Worm (Caenorhabditis elegans) whole organism, L3 larva: Measurements from ENCODE around the gene F54E7.6.
A peak's percentile ranks its signal among the peaks of the same experiment; 100 is the strongest.

ENCODE experiments used
- ZK546.5 ChIP-seq: sonication (generic microtip); optimal IDR thresholded peaks from 2 replicates; lab custom pipeline; 2017; ENCODE audit warnings: missing biosample characterization, missing genetic modification characterization
- aly-2 ChIP-seq: fragments of 150-350 bp; optimal IDR thresholded peaks from 2 replicates; lab custom pipeline; 2014; ENCODE audit warnings: missing biosample characterization, missing genetic modification characterization
- ama-1 ChIP-seq: fragments of 150-350 bp; optimal IDR thresholded peaks from 2 replicates; lab custom pipeline; 2018
- ceh-28 ChIP-seq: fragments of 150-350 bp; optimal IDR thresholded peaks from 2 replicates; lab custom pipeline; 2014; ENCODE audit warnings: missing biosample characterization, missing genetic modification reagents, missing genetic modification characterization
- ceh-82 ChIP-seq: fragments of 150-350 bp; optimal IDR thresholded peaks from 2 replicates; lab custom pipeline; 2014; ENCODE audit warnings: missing biosample characterization, missing genetic modification characterization
- ceh-9 ChIP-seq: sonication (generic microtip); optimal IDR thresholded peaks from 2 replicates; lab custom pipeline; 2018; ENCODE audit warnings: missing biosample characterization, missing genetic modification characterization
- daf-12 ChIP-seq: fragments of 150-350 bp; optimal IDR thresholded peaks from 2 replicates; lab custom pipeline; 2014; ENCODE audit warnings: missing biosample characterization, missing genetic modification reagents, missing genetic modification characterization
- egl-5 ChIP-seq: fragments of 150-350 bp; optimal IDR thresholded peaks from 2 replicates; lab custom pipeline; 2017; ENCODE audit warnings: missing biosample characterization, missing genetic modification reagents, missing genetic modification characterization, inconsistent platforms
- elt-1 ChIP-seq: fragments of 150-350 bp; optimal IDR thresholded peaks from 2 replicates; lab custom pipeline; 2014; ENCODE audit warnings: missing biosample characterization, missing genetic modification characterization
- elt-2 ChIP-seq: sonication (generic microtip); optimal IDR thresholded peaks from 2 replicates; lab custom pipeline; 2016; ENCODE audit warnings: missing genetic modification reagents, mild to moderate bottlenecking, missing genetic modification characterization, missing compliant biosample characterization
- elt-3 ChIP-seq, 3 experiments: fragments of 150-350 bp in 1 of 3; sonication (generic microtip) in 2 of 3; optimal IDR thresholded peaks; 2 replicates in 2 of 3; 4 replicates in 1 of 3; lab custom pipeline; 2014 to 2017; ENCODE audit warnings: missing biosample characterization in 3 of 3, missing genetic modification characterization in 3 of 3
- eor-1 ChIP-seq, 2 experiments: fragments of 150-350 bp; optimal IDR thresholded peaks; 2 replicates each; lab custom pipeline; 2014 to 2018; ENCODE audit warnings: missing biosample characterization in 2 of 2, missing genetic modification characterization in 2 of 2
- fkh-10 ChIP-seq: sonication (generic microtip); optimal IDR thresholded peaks from 2 replicates; lab custom pipeline; 2017; ENCODE audit warnings: missing biosample characterization, missing genetic modification reagents, missing genetic modification characterization
- fkh-2 ChIP-seq: fragments of 150-350 bp; optimal IDR thresholded peaks from 2 replicates; lab custom pipeline; 2014; ENCODE audit warnings: missing biosample characterization, missing genetic modification reagents, missing genetic modification characterization
- hmg-11 ChIP-seq: sonication (generic microtip); optimal IDR thresholded peaks from 2 replicates; lab custom pipeline; 2016; ENCODE audit warnings: missing genetic modification characterization, missing compliant biosample characterization
- jun-1 ChIP-seq: fragments of 150-350 bp; optimal IDR thresholded peaks from 2 replicates; lab custom pipeline; 2014; ENCODE audit warnings: missing biosample characterization, missing genetic modification reagents, missing genetic modification characterization
- lin-15B ChIP-seq: fragments of 150-350 bp; optimal IDR thresholded peaks from 2 replicates; lab custom pipeline; 2014; ENCODE audit warnings: missing biosample characterization, missing genetic modification characterization
- lin-39 ChIP-seq: fragments of 150-350 bp; optimal IDR thresholded peaks from 2 replicates; lab custom pipeline; 2018; ENCODE audit warnings: missing biosample characterization, missing genetic modification reagents, missing genetic modification characterization
- lsy-12 ChIP-seq: sonication (generic microtip); optimal IDR thresholded peaks from 2 replicates; lab custom pipeline; 2016; ENCODE audit warnings: mild to moderate bottlenecking, missing genetic modification characterization, missing compliant biosample characterization
- mdl-1 ChIP-seq: fragments of 150-350 bp; optimal IDR thresholded peaks from 2 replicates; lab custom pipeline; 2014; ENCODE audit warnings: missing biosample characterization, missing genetic modification characterization
- nfya-1 ChIP-seq: sonication (generic microtip); optimal IDR thresholded peaks from 2 replicates; lab custom pipeline; 2017; ENCODE audit warnings: missing genetic modification characterization, mild to moderate bottlenecking, missing compliant biosample characterization, antibody characterized with exemption, moderate library complexity; ENCODE audit not compliant: insufficient read depth
- nhr-11 ChIP-seq: fragments of 150-350 bp; optimal IDR thresholded peaks from 2 replicates; lab custom pipeline; 2014; ENCODE audit warnings: missing biosample characterization, missing genetic modification characterization
- nhr-12 ChIP-seq: fragments of 150-350 bp; optimal IDR thresholded peaks from 2 replicates; lab custom pipeline; 2014; ENCODE audit warnings: missing biosample characterization, missing genetic modification characterization
- nhr-23 ChIP-seq: fragments of 150-350 bp; optimal IDR thresholded peaks from 2 replicates; lab custom pipeline; 2014; ENCODE audit warnings: missing biosample characterization, missing genetic modification reagents, missing genetic modification characterization
- nhr-237 ChIP-seq: fragments of 150-350 bp; optimal IDR thresholded peaks from 2 replicates; lab custom pipeline; 2014; ENCODE audit warnings: missing biosample characterization, missing genetic modification characterization
- nhr-25 ChIP-seq: sonication (generic microtip); optimal IDR thresholded peaks from 2 replicates; lab custom pipeline; 2017; ENCODE audit warnings: missing biosample characterization, missing genetic modification characterization
- nhr-28 ChIP-seq: fragments of 150-350 bp; optimal IDR thresholded peaks from 2 replicates; lab custom pipeline; 2014; ENCODE audit warnings: missing biosample characterization, missing genetic modification characterization
- nhr-43 ChIP-seq: sonication (generic microtip); optimal IDR thresholded peaks from 2 replicates; lab custom pipeline; 2016; ENCODE audit warnings: mild to moderate bottlenecking, missing genetic modification characterization, missing compliant biosample characterization; ENCODE audit not compliant: poor library complexity, severe bottlenecking
- nhr-67 ChIP-seq: fragments of 150-350 bp; optimal IDR thresholded peaks from 2 replicates; lab custom pipeline; 2014; ENCODE audit warnings: missing biosample characterization, missing genetic modification characterization
- nhr-76 ChIP-seq: fragments of 150-350 bp; sonication (generic microtip); optimal IDR thresholded peaks from 5 replicates; lab custom pipeline; 2014; ENCODE audit warnings: missing biosample characterization, missing genetic modification characterization
- pha-4 ChIP-seq: fragments of 150-350 bp; optimal IDR thresholded peaks from 2 replicates; lab custom pipeline; 2014; ENCODE audit warnings: missing biosample characterization, missing genetic modification reagents, missing genetic modification characterization
- pqm-1 ChIP-seq: fragments of 150-350 bp; optimal IDR thresholded peaks from 2 replicates; lab custom pipeline; 2017; ENCODE audit warnings: missing biosample characterization, missing genetic modification characterization, inconsistent platforms
- skn-1 ChIP-seq: fragments of 150-350 bp; optimal IDR thresholded peaks from 2 replicates; lab custom pipeline; 2014; ENCODE audit warnings: missing biosample characterization, missing genetic modification characterization
- snpc-4 ChIP-seq: fragments of 150-350 bp; optimal IDR thresholded peaks from 2 replicates; lab custom pipeline; 2014; ENCODE audit warnings: missing biosample characterization, missing genetic modification characterization
- tbx-2 ChIP-seq: sonication (generic microtip); optimal IDR thresholded peaks from 2 replicates; lab custom pipeline; 2016; ENCODE audit warnings: mild to moderate bottlenecking, missing genetic modification characterization, missing compliant biosample characterization
- unc-39 ChIP-seq: sonication (generic microtip); optimal IDR thresholded peaks from 4 replicates; lab custom pipeline; 2017; ENCODE audit warnings: missing biosample characterization, missing genetic modification characterization
- unc-62 ChIP-seq: fragments of 150-350 bp; sonication (generic microtip); optimal IDR thresholded peaks from 4 replicates; lab custom pipeline; 2014; ENCODE audit warnings: missing biosample characterization, missing genetic modification reagents, missing genetic modification characterization
- zag-1 ChIP-seq: fragments of 150-350 bp; optimal IDR thresholded peaks from 2 replicates; lab custom pipeline; 2014; ENCODE audit warnings: missing biosample characterization, missing genetic modification characterization

Gene F54E7.6

ce11 chrIII:5705228-5705888 is 44.5 kb upstream of the F54E7.6 start, which contains the start of gene swp-1:
swp-1 (minus strand) TSS chrIII:5705525.
- TF ChIP-seq unc-39 (tag; lab: Kevin White, UChicago): no peak
- TF ChIP-seq ceh-28: no peak
- TF ChIP-seq lsy-12 (tag; lab: Kevin White, UChicago): no peak
- TF ChIP-seq ama-1: no peak
- TF ChIP-seq aly-2 (tag; lab: Kevin White, UChicago): no peak
- no peak for TF ChIP-seq mdl-1 (tag; lab: Kevin White, UChicago)
- TF ChIP-seq, all 47 proteins: peak for 0

ce11 chrIII:5701491-5701890 is 40.6 kb upstream of the F54E7.6 start:
- TF ChIP-seq ceh-9 (tag; lab: Kevin White, UChicago) (no peak), elt-3 (tag; optimal IDR thresholded peaks at IDR 0.05; lab: Kevin White, UChicago) (no peak), nhr-28 (no peak)

- TF ChIP-seq hmg-11 (tag; lab: Kevin White, UChicago) (peak; percentile 27), nhr-12 (tag; lab: Kevin White, UChicago) (no peak), nfya-1 (peak; percentile 53), lin-15B (tag; lab: Kevin White, UChicago) (peak; percentile 46), skn-1 (no peak), nhr-67 (tag; lab: Kevin White, UChicago) (no peak), pha-4 (tag; lab: Kevin White, UChicago) (peak; percentile 60), egl-5 (tag; lab: Kevin White, UChicago) (peak; percentile 21), snpc-4 (tag; lab: Kevin White, UChicago) (peak; percentile 79), daf-12 (tag; lab: Kevin White, UChicago) (no peak), lin-39 (tag; lab: Kevin White, UChicago) (peak; percentile 30), elt-2 (tag; lab: Kevin White, UChicago) (peak; percentile 5), jun-1 (tag; lab: Kevin White, UChicago) (no peak), fkh-2 (tag; lab: Kevin White, UChicago) (no peak), nhr-23 (tag; lab: Kevin White, UChicago) (peak; percentile 12), nhr-76 (no peak), ZK546.5 (tag; lab: Kevin White, UChicago) (no peak)
- TF ChIP-seq, all 47 proteins: peak for 9
Observed at ce11 chrIII:5697963-5698730, 37.3 kb upstream of the F54E7.6 start, which contains the start of the genes lgg-3 and rgs-5. lgg-3 (minus strand) TSS chrIII:5698013. rgs-5 (plus strand) TSS chrIII:5698555.

ce11 chrIII:5697266-5697665 is 36.4 kb upstream of the F54E7.6 start, which contains the start of gene B0336.7:
B0336.7 (minus strand) TSS chrIII:5697366.
- TF ChIP-seq nhr-25: no peak
- no peak for TF ChIP-seq eor-1 (tag; optimal IDR thresholded peaks at IDR 0.05; lab: Kevin White, UChicago)
- TF ChIP-seq lin-15B (tag; lab: Kevin White, UChicago): no peak

- TF ChIP-seq fkh-10 (GFP tag; lab: Kevin White, UChicago): no peak
- TF ChIP-seq nhr-76: no peak
- TF ChIP-seq nhr-23 (tag; lab: Kevin White, UChicago): no peak
- no peak for TF ChIP-seq ceh-82 (tag; lab: Kevin White, UChicago)
- TF ChIP-seq egl-5 (tag; lab: Kevin White, UChicago): no peak
- TF ChIP-seq unc-39 (tag; lab: Kevin White, UChicago): no peak
- TF ChIP-seq unc-62 (GFP tag; lab: Kevin White, UChicago): no peak
- TF ChIP-seq nfya-1: no peak
- TF ChIP-seq tbx-2 (tag; lab: Kevin White, UChicago): no peak
- TF ChIP-seq zag-1 (tag; lab: Kevin White, UChicago): no peak
- no peak for TF ChIP-seq elt-2 (tag; lab: Kevin White, UChicago)
- TF ChIP-seq lin-39 (tag; lab: Kevin White, UChicago): no peak
- no peak for TF ChIP-seq lsy-12 (tag; lab: Kevin White, UChicago)
- no peak for TF ChIP-seq nhr-43 (tag; lab: Kevin White, UChicago)
- TF ChIP-seq nhr-11: no peak
- no peak for TF ChIP-seq elt-1
- TF ChIP-seq pqm-1 (tag; lab: Kevin White, UChicago): no peak
- TF ChIP-seq ama-1: no peak
- TF ChIP-seq nhr-237 (tag; lab: Kevin White, UChicago): no peak
- TF ChIP-seq, all 47 proteins: peak for 0
Observed at ce11 chrIII:5693736-5694135, 32.9 kb upstream of the F54E7.6 start, which contains the start of gene B0336.13. B0336.13 (plus strand) TSS chrIII:5694036.
